Worm (Caenorhabditis elegans) whole organism, L3 larva: ENCODE data around the gene F54D11.4.

ENCODE experiments used
- R02D3.7 ChIP-seq: fragments of 150-350 bp; optimal IDR thresholded peaks from 2 replicates; lab custom pipeline; 2014; ENCODE audit warnings: missing biosample characterization, missing genetic modification characterization
- ZK546.5 ChIP-seq: sonication (generic microtip); optimal IDR thresholded peaks from 2 replicates; lab custom pipeline; 2017; ENCODE audit warnings: missing biosample characterization, missing genetic modification characterization
- aly-2 ChIP-seq: fragments of 150-350 bp; optimal IDR thresholded peaks from 2 replicates; lab custom pipeline; 2014; ENCODE audit warnings: missing biosample characterization, missing genetic modification characterization
- ama-1 ChIP-seq: fragments of 150-350 bp; optimal IDR thresholded peaks from 2 replicates; lab custom pipeline; 2018
- ceh-16 ChIP-seq: sonication (generic microtip); optimal IDR thresholded peaks from 2 replicates; lab custom pipeline; 2017; ENCODE audit warnings: missing biosample characterization, missing genetic modification characterization
- ceh-28 ChIP-seq: fragments of 150-350 bp; optimal IDR thresholded peaks from 2 replicates; lab custom pipeline; 2014; ENCODE audit warnings: missing biosample characterization, missing genetic modification reagents, missing genetic modification characterization
- ceh-82 ChIP-seq: fragments of 150-350 bp; optimal IDR thresholded peaks from 2 replicates; lab custom pipeline; 2014; ENCODE audit warnings: missing biosample characterization, missing genetic modification characterization
- ceh-9 ChIP-seq: sonication (generic microtip); optimal IDR thresholded peaks from 2 replicates; lab custom pipeline; 2018; ENCODE audit warnings: missing biosample characterization, missing genetic modification characterization
- daf-12 ChIP-seq: fragments of 150-350 bp; optimal IDR thresholded peaks from 2 replicates; lab custom pipeline; 2014; ENCODE audit warnings: missing biosample characterization, missing genetic modification reagents, missing genetic modification characterization
- egl-27 ChIP-seq: sonication (generic microtip); optimal IDR thresholded peaks from 4 replicates; lab custom pipeline; 2017; ENCODE audit warnings: missing biosample characterization, missing genetic modification reagents, missing genetic modification characterization
- egl-5 ChIP-seq: fragments of 150-350 bp; optimal IDR thresholded peaks from 2 replicates; lab custom pipeline; 2017; ENCODE audit warnings: missing biosample characterization, missing genetic modification reagents, missing genetic modification characterization, inconsistent platforms
- elt-1 ChIP-seq: fragments of 150-350 bp; optimal IDR thresholded peaks from 2 replicates; lab custom pipeline; 2014; ENCODE audit warnings: missing biosample characterization, missing genetic modification characterization
- elt-2 ChIP-seq: sonication (generic microtip); optimal IDR thresholded peaks from 2 replicates; lab custom pipeline; 2016; ENCODE audit warnings: missing genetic modification reagents, mild to moderate bottlenecking, missing genetic modification characterization, missing compliant biosample characterization
- elt-3 ChIP-seq, 3 experiments: fragments of 150-350 bp in 1 of 3; sonication (generic microtip) in 2 of 3; optimal IDR thresholded peaks; 2 replicates in 2 of 3; 4 replicates in 1 of 3; lab custom pipeline; 2014 to 2017; ENCODE audit warnings: missing biosample characterization in 3 of 3, missing genetic modification characterization in 3 of 3
- eor-1 ChIP-seq, 2 experiments: fragments of 150-350 bp; optimal IDR thresholded peaks; 2 replicates each; lab custom pipeline; 2014 to 2018; ENCODE audit warnings: missing biosample characterization in 2 of 2, missing genetic modification characterization in 2 of 2
- fkh-10 ChIP-seq: sonication (generic microtip); optimal IDR thresholded peaks from 2 replicates; lab custom pipeline; 2017; ENCODE audit warnings: missing biosample characterization, missing genetic modification reagents, missing genetic modification characterization
- fkh-2 ChIP-seq: fragments of 150-350 bp; optimal IDR thresholded peaks from 2 replicates; lab custom pipeline; 2014; ENCODE audit warnings: missing biosample characterization, missing genetic modification reagents, missing genetic modification characterization
- fos-1 ChIP-seq: fragments of 150-350 bp; optimal IDR thresholded peaks from 2 replicates; lab custom pipeline; 2014; ENCODE audit warnings: missing biosample characterization, missing genetic modification characterization
- hmg-11 ChIP-seq: sonication (generic microtip); optimal IDR thresholded peaks from 2 replicates; lab custom pipeline; 2016; ENCODE audit warnings: missing genetic modification characterization, missing compliant biosample characterization
- jun-1 ChIP-seq: fragments of 150-350 bp; optimal IDR thresholded peaks from 2 replicates; lab custom pipeline; 2014; ENCODE audit warnings: missing biosample characterization, missing genetic modification reagents, missing genetic modification characterization
- lin-15B ChIP-seq: fragments of 150-350 bp; optimal IDR thresholded peaks from 2 replicates; lab custom pipeline; 2014; ENCODE audit warnings: missing biosample characterization, missing genetic modification characterization
- lin-39 ChIP-seq: fragments of 150-350 bp; optimal IDR thresholded peaks from 2 replicates; lab custom pipeline; 2018; ENCODE audit warnings: missing biosample characterization, missing genetic modification reagents, missing genetic modification characterization
- lsy-12 ChIP-seq: sonication (generic microtip); optimal IDR thresholded peaks from 2 replicates; lab custom pipeline; 2016; ENCODE audit warnings: mild to moderate bottlenecking, missing genetic modification characterization, missing compliant biosample characterization
- mdl-1 ChIP-seq: fragments of 150-350 bp; optimal IDR thresholded peaks from 2 replicates; lab custom pipeline; 2014; ENCODE audit warnings: missing biosample characterization, missing genetic modification characterization
- mml-1 ChIP-seq: fragments of 150-350 bp; sonication (generic microtip); optimal IDR thresholded peaks from 3 replicates; lab custom pipeline; 2014; ENCODE audit warnings: missing biosample characterization, missing genetic modification characterization
- nfya-1 ChIP-seq: sonication (generic microtip); optimal IDR thresholded peaks from 2 replicates; lab custom pipeline; 2017; ENCODE audit warnings: missing genetic modification characterization, mild to moderate bottlenecking, missing compliant biosample characterization, antibody characterized with exemption, moderate library complexity; ENCODE audit not compliant: insufficient read depth
- nhr-11 ChIP-seq: fragments of 150-350 bp; optimal IDR thresholded peaks from 2 replicates; lab custom pipeline; 2014; ENCODE audit warnings: missing biosample characterization, missing genetic modification characterization
- nhr-12 ChIP-seq: fragments of 150-350 bp; optimal IDR thresholded peaks from 2 replicates; lab custom pipeline; 2014; ENCODE audit warnings: missing biosample characterization, missing genetic modification characterization
- nhr-23 ChIP-seq: fragments of 150-350 bp; optimal IDR thresholded peaks from 2 replicates; lab custom pipeline; 2014; ENCODE audit warnings: missing biosample characterization, missing genetic modification reagents, missing genetic modification characterization
- nhr-237 ChIP-seq: fragments of 150-350 bp; optimal IDR thresholded peaks from 2 replicates; lab custom pipeline; 2014; ENCODE audit warnings: missing biosample characterization, missing genetic modification characterization
- nhr-25 ChIP-seq: sonication (generic microtip); optimal IDR thresholded peaks from 2 replicates; lab custom pipeline; 2017; ENCODE audit warnings: missing biosample characterization, missing genetic modification characterization
- nhr-28 ChIP-seq: fragments of 150-350 bp; optimal IDR thresholded peaks from 2 replicates; lab custom pipeline; 2014; ENCODE audit warnings: missing biosample characterization, missing genetic modification characterization
- nhr-43 ChIP-seq: sonication (generic microtip); optimal IDR thresholded peaks from 2 replicates; lab custom pipeline; 2016; ENCODE audit warnings: mild to moderate bottlenecking, missing genetic modification characterization, missing compliant biosample characterization; ENCODE audit not compliant: poor library complexity, severe bottlenecking
- nhr-67 ChIP-seq: fragments of 150-350 bp; optimal IDR thresholded peaks from 2 replicates; lab custom pipeline; 2014; ENCODE audit warnings: missing biosample characterization, missing genetic modification characterization
- nhr-76 ChIP-seq: fragments of 150-350 bp; sonication (generic microtip); optimal IDR thresholded peaks from 5 replicates; lab custom pipeline; 2014; ENCODE audit warnings: missing biosample characterization, missing genetic modification characterization
- nhr-77 ChIP-seq: fragments of 150-350 bp; optimal IDR thresholded peaks from 2 replicates; lab custom pipeline; 2014; ENCODE audit warnings: missing biosample characterization, missing genetic modification characterization
- pha-4 ChIP-seq: fragments of 150-350 bp; optimal IDR thresholded peaks from 2 replicates; lab custom pipeline; 2014; ENCODE audit warnings: missing biosample characterization, missing genetic modification reagents, missing genetic modification characterization
- pqm-1 ChIP-seq: fragments of 150-350 bp; optimal IDR thresholded peaks from 2 replicates; lab custom pipeline; 2017; ENCODE audit warnings: missing biosample characterization, missing genetic modification characterization, inconsistent platforms
- sea-2 ChIP-seq: fragments of 150-350 bp; sonication (generic microtip); optimal IDR thresholded peaks from 4 replicates; lab custom pipeline; 2014; ENCODE audit warnings: missing biosample characterization, missing genetic modification reagents, missing genetic modification characterization
- skn-1 ChIP-seq: fragments of 150-350 bp; optimal IDR thresholded peaks from 2 replicates; lab custom pipeline; 2014; ENCODE audit warnings: missing biosample characterization, missing genetic modification characterization
- snpc-4 ChIP-seq: fragments of 150-350 bp; optimal IDR thresholded peaks from 2 replicates; lab custom pipeline; 2014; ENCODE audit warnings: missing biosample characterization, missing genetic modification characterization
- tbx-2 ChIP-seq: sonication (generic microtip); optimal IDR thresholded peaks from 2 replicates; lab custom pipeline; 2016; ENCODE audit warnings: mild to moderate bottlenecking, missing genetic modification characterization, missing compliant biosample characterization
- unc-39 ChIP-seq: sonication (generic microtip); optimal IDR thresholded peaks from 4 replicates; lab custom pipeline; 2017; ENCODE audit warnings: missing biosample characterization, missing genetic modification characterization
- unc-62 ChIP-seq: fragments of 150-350 bp; sonication (generic microtip); optimal IDR thresholded peaks from 4 replicates; lab custom pipeline; 2014; ENCODE audit warnings: missing biosample characterization, missing genetic modification reagents, missing genetic modification characterization
- zag-1 ChIP-seq: fragments of 150-350 bp; optimal IDR thresholded peaks from 2 replicates; lab custom pipeline; 2014; ENCODE audit warnings: missing biosample characterization, missing genetic modification characterization
- ztf-11 ChIP-seq: fragments of 150-350 bp; optimal IDR thresholded peaks from 2 replicates; lab custom pipeline; 2014; ENCODE audit warnings: missing biosample characterization, missing genetic modification characterization
- ztf-4 ChIP-seq: fragments of 150-350 bp; optimal IDR thresholded peaks from 2 replicates; lab custom pipeline; 2014; ENCODE audit warnings: missing biosample characterization, missing genetic modification characterization

The F54D11.4 gene

DNA sequence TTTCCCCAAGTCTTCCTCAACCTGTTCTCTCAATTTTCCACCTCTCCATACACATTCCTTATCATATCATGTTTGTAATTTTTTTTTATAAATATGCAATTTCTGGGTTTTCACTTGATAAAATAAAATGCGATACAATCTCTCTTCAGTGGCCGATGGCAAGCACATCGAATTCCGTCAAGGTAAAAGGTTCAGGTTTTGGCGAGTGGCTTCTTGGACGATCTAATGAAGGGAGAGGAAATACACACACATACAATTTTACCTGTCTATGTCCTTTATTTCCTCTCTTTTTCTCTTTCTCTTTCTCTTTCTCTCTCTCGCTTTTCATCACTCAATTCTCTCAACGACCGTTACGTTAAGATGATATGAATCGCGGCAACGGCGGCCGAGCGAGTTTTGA lies 35.5 kb downstream of the F54D11.4 start:
- TF ChIP-seq unc-39 (tag; lab: Kevin White, UChicago) (no peak), nhr-28 (tag; lab: Kevin White, UChicago) (no peak), R02D3.7 (no peak), snpc-4 (tag; lab: Kevin White, UChicago) (no peak), tbx-2 (tag; lab: Kevin White, UChicago) (no peak), pha-4 (tag; lab: Kevin White, UChicago) (no peak), mml-1 (tag; lab: Kevin White, UChicago) (no peak), ceh-9 (tag; lab: Kevin White, UChicago) (no peak), nhr-237 (no peak), elt-2 (tag; lab: Kevin White, UChicago) (peak; percentile 40), nhr-43 (tag; lab: Kevin White, UChicago) (no peak), nhr-67 (tag; lab: Kevin White, UChicago) (no peak), fkh-2 (tag; lab: Kevin White, UChicago) (no peak), ztf-4 (no peak), hmg-11 (tag; lab: Kevin White, UChicago) (no peak), nfya-1 (peak; percentile 2), ZK546.5 (tag; lab: Kevin White, UChicago) (no peak), fkh-10 (GFP tag; lab: Kevin White, UChicago) (no peak), egl-5 (tag; lab: Kevin White, UChicago) (no peak), zag-1 (no peak), nhr-77 (tag; lab: Kevin White, UChicago) (no peak), elt-3 (tag; optimal IDR thresholded peaks at IDR 0.05; lab: Kevin White, UChicago) (peak in 1 of 3 experiments; percentile 74), jun-1 (tag; lab: Kevin White, UChicago) (no peak), ztf-11 (tag; lab: Kevin White, UChicago) (no peak), nhr-76 (tag; lab: Kevin White, UChicago) (no peak), ceh-16 (tag; lab: Kevin White, UChicago) (no peak), ceh-28 (tag; lab: Kevin White, UChicago) (no peak), ama-1 (no peak), aly-2 (tag; lab: Kevin White, UChicago) (no peak), elt-1 (tag; lab: Kevin White, UChicago) (peak; percentile 33), unc-62 (GFP tag; lab: Kevin White, UChicago) (no peak), lin-39 (tag; lab: Kevin White, UChicago) (no peak), nhr-11 (tag; lab: Kevin White, UChicago) (no peak), fos-1 (tag; lab: Kevin White, UChicago) (no peak), nhr-12 (no peak), eor-1 (tag; optimal IDR thresholded peaks at IDR 0.05; lab: Kevin White, UChicago) (no peak), egl-27 (tag; lab: Kevin White, UChicago) (no peak), mdl-1 (tag; lab: Kevin White, UChicago) (no peak), nhr-25 (tag; lab: Kevin White, UChicago) (peak; percentile 89), skn-1 (tag; lab: Kevin White, UChicago) (no peak), ceh-82 (tag; lab: Kevin White, UChicago) (no peak), pqm-1 (tag; lab: Kevin White, UChicago) (no peak)

DNA sequence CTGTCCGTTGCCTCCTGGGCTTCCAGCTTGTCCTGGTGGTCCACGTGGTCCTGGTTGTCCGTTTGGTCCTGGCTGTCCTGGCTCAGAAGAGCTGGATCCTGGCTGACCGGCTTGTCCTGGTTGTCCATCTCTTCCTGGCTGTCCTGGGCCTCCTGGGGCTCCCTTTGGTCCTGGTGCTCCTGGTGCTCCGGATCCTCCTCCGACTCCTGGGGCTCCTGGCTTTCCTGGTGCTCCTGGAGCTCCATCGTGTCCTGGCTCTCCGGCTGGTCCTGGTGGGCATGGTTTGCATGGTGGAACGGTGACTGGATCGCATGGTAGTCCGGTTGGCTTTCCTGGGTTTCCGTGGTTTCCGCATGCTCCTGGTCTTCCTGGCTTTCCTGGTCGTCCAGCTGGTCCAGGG lies 37.1 kb downstream of the F54D11.4 start:
- TF ChIP-seq jun-1 (tag; lab: Kevin White, UChicago), result no peak
- no peak for TF ChIP-seq nhr-23 (tag; lab: Kevin White, UChicago)
- TF ChIP-seq eor-1 (tag; optimal IDR thresholded peaks at IDR 0.05; lab: Kevin White, UChicago), result no peak
- no peak for TF ChIP-seq lsy-12 (tag; lab: Kevin White, UChicago)
- TF ChIP-seq mml-1 (tag; lab: Kevin White, UChicago), result no peak
- TF ChIP-seq sea-2 (GFP tag; lab: Kevin White, UChicago), result no peak
- TF ChIP-seq lin-15B (tag; lab: Kevin White, UChicago), result no peak
- TF ChIP-seq nhr-28 (tag; lab: Kevin White, UChicago), result no peak
- TF ChIP-seq pqm-1 (tag; lab: Kevin White, UChicago), result no peak
- no peak for TF ChIP-seq ztf-4
- TF ChIP-seq daf-12, result no peak
- no peak for TF ChIP-seq ztf-11 (tag; lab: Kevin White, UChicago)
- no peak for TF ChIP-seq elt-2 (tag; lab: Kevin White, UChicago)
- TF ChIP-seq, all 47 proteins: peak for 0
